Worm (Caenorhabditis elegans): ENCODE results near the gene C13F10.1.

DNA sequence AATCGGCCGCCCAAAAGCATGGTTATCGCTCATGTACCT, 13.0 kb downstream of the C13F10.1 start, which contains the start of gene hpo-9:
- TF ChIP-seq mep-1 (tag; optimal IDR thresholded peaks at IDR 0.05), result no peak
- TF ChIP-seq ztf-11 (tag; optimal IDR thresholded peaks at IDR 0.05), result no peak
